Worm (Caenorhabditis elegans) whole organism, mixed stage, embryonic: ENCODE measurements around the gene wdr-20.

Experiments used
- cnd-1 ChIP-seq: fragments of 200-800 bp; sonication (Bioruptor generic); optimal IDR thresholded peaks from 2 replicates; lab custom pipeline; 2018; ENCODE audit warnings: mild to moderate bottlenecking, missing genetic modification characterization, missing compliant biosample characterization
- lin-13 ChIP-seq: fragments of 150-350 bp; optimal IDR thresholded peaks from 2 replicates; lab custom pipeline; 2014; ENCODE audit warnings: missing biosample characterization, missing genetic modification characterization
- mls-2 ChIP-seq: sonication (generic microtip); optimal IDR thresholded peaks from 2 replicates; lab custom pipeline; 2016; ENCODE audit warnings: mild to moderate bottlenecking, missing genetic modification characterization, moderate library complexity, missing compliant biosample characterization
- nhr-12 ChIP-seq: fragments of 150-350 bp; optimal IDR thresholded peaks from 2 replicates; lab custom pipeline; 2014; ENCODE audit warnings: missing biosample characterization, missing genetic modification characterization
- nhr-237 ChIP-seq: fragments of 150-350 bp; optimal IDR thresholded peaks from 2 replicates; lab custom pipeline; 2014; ENCODE audit warnings: missing biosample characterization, missing genetic modification characterization
- nhr-28 ChIP-seq: fragments of 150-350 bp; optimal IDR thresholded peaks from 2 replicates; lab custom pipeline; 2014; ENCODE audit warnings: missing biosample characterization, missing genetic modification characterization
- snpc-4 ChIP-seq: fragments of 150-350 bp; optimal IDR thresholded peaks from 2 replicates; lab custom pipeline; 2014; ENCODE audit warnings: missing biosample characterization, missing genetic modification characterization
- unc-62 ChIP-seq: fragments of 150-350 bp; optimal IDR thresholded peaks from 2 replicates; lab custom pipeline; 2014; ENCODE audit warnings: missing biosample characterization, missing genetic modification reagents, missing genetic modification characterization
- zip-8 ChIP-seq: fragments of 150-350 bp; optimal IDR thresholded peaks from 2 replicates; lab custom pipeline; 2014; ENCODE audit warnings: missing biosample characterization, missing genetic modification characterization
- ztf-11 ChIP-seq: fragments of 150-350 bp; optimal IDR thresholded peaks from 2 replicates; lab custom pipeline; 2014; ENCODE audit warnings: missing biosample characterization, missing genetic modification characterization

DNA sequence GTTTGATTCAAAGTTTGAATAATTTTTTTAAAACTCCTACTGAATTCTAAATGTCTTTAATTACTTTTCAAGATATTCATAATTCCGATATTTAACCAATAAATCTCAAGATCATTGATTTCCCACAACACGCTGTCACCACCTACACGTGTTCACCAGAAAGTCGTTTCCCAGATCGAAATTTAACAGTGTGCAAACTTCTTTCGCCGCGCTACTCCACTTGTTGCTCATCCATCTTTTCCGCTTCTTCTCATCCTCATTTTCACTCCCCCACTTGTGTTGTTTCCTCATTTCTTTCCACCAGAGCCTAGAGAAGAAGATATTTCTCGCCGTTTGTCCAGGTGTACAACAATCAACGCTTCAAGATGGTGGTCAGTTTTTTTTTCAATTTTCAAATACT lies 11.7 kb upstream of the wdr-20 start, which contains the start of gene C51E3.9:
- TF ChIP-seq zip-8 (tag; lab: Kevin White, UChicago) = no peak
- no peak for TF ChIP-seq unc-62 (GFP tag; lab: Kevin White, UChicago)
- TF ChIP-seq mls-2 = no peak
- no peak for TF ChIP-seq nhr-28 (tag; lab: Kevin White, UChicago)
- TF ChIP-seq nhr-237 (tag; lab: Kevin White, UChicago) = no peak
- TF ChIP-seq nhr-12 (tag; lab: Kevin White, UChicago) = no peak
- no peak for TF ChIP-seq ztf-11 (tag; lab: Kevin White, UChicago)
- no peak for TF ChIP-seq lin-13 (tag; lab: Kevin White, UChicago)
- TF ChIP-seq snpc-4 (tag; lab: Kevin White, UChicago) = no peak
- no peak for TF ChIP-seq cnd-1
